Worm (Caenorhabditis elegans): ENCODE results near the gene scrm-8.

DNA sequence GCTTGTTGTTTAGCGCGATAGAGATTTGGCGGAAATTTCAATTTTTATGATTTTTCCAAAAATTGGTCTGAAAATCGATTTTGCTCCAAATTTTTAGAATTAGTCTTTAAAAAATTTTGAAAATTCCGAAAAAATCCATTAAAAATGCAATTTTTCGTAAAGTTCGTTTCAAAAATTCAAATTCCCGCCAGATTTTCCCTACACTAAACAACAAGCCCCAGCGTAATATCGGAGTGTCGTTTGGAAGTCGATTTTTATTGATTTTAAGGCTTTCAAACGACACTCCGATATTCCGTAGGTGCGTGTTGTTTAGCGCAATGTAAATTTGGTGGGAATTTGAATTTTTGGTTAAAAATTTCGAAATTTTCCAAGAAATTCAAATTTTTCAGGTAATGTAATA lies 12.2 kb downstream of the scrm-8 start:
- TF ChIP-seq efl-1 (GFP tag; optimal IDR thresholded peaks at IDR 0.05): peak; percentile 32
- no peak for TF ChIP-seq pha-4 (tag; optimal IDR thresholded peaks at IDR 0.05)

Data from whole organism, young adult.